Worm (Caenorhabditis elegans) whole organism, midembryonic: Measurements from ENCODE around the gene set-13.

Experiments used
- cog-1 ChIP-seq: sonication (generic microtip); optimal IDR thresholded peaks from 2 replicates; lab custom pipeline; 2016; ENCODE audit warnings: missing genetic modification characterization, missing compliant biosample characterization
- flt-1 ChIP-seq: fragments of 200-800 bp; sonication (Bioruptor generic); IDR thresholded peaks from 2 replicates; pipeline ENCODE4 v1.3.6; 2022; ENCODE audit warnings: missing genetic modification characterization, missing compliant biosample characterization
- klf-2 ChIP-seq: fragments of 200-800 bp; sonication (Bioruptor generic); conservative IDR thresholded peaks from 2 replicates; pipeline ENCODE4 v1.3.6; 2022; ENCODE audit warnings: missing genetic modification reagents, missing genetic modification characterization, missing compliant biosample characterization
- med-1 ChIP-seq: sonication (generic microtip); optimal IDR thresholded peaks from 2 replicates; lab custom pipeline; 2017; ENCODE audit warnings: missing genetic modification characterization, mild to moderate bottlenecking, missing compliant biosample characterization, antibody characterized with exemption, missing genetic modification reagents; ENCODE audit not compliant: insufficient read depth
- ref-1 ChIP-seq: fragments of 200-800 bp; sonication (Bioruptor generic); conservative IDR thresholded peaks from 2 replicates; pipeline ENCODE4 v1.3.6; 2022; ENCODE audit warnings: missing genetic modification reagents, missing genetic modification characterization, missing compliant biosample characterization
- tab-1 ChIP-seq: fragments of 200-800 bp; sonication (Bioruptor generic); IDR thresholded peaks from 2 replicates; pipeline ENCODE4 v1.3.6; 2022; ENCODE audit warnings: missing genetic modification characterization, missing compliant biosample characterization
- ztf-23 ChIP-seq: fragments of 200-800 bp; sonication (Bioruptor generic); IDR thresholded peaks from 2 replicates; pipeline ENCODE4 v1.3.6; 2022; ENCODE audit warnings: missing genetic modification reagents, missing genetic modification characterization, missing compliant biosample characterization
- ztf-29 ChIP-seq: fragments of 200-800 bp; sonication (Bioruptor generic); IDR thresholded peaks from 2 replicates; pipeline ENCODE4 v1.3.6; 2022; ENCODE audit warnings: missing genetic modification reagents, missing genetic modification characterization, missing compliant biosample characterization

ce11 chrII:2772166-2772565, 44.6 kb upstream of the set-13 start, which contains the start of gene sdz-10:
- TF ChIP-seq flt-1 (GFP tag; lab: Robert Waterston, UW) (no peak), tab-1 (no peak), cog-1 (tag; lab: Kevin White, UChicago) (no peak), ref-1 (GFP tag; lab: Robert Waterston, UW) (no peak), klf-2 (no peak), ztf-29 (GFP tag; lab: Robert Waterston, UW) (no peak), ztf-23 (GFP tag; lab: Robert Waterston, UW) (no peak), med-1 (GFP tag; lab: Kevin White, UChicago) (no peak)
